Fruit fly (Drosophila melanogaster) Kc167 (cell line): ENCODE results near the gene CG15563.

Source experiments
- Sin3A ChIP-seq: fragments of >200 bp; optimal IDR thresholded peaks from 2 replicates; lab custom pipeline; 2018; ENCODE audit warnings: missing external identifiers
- h ChIP-seq: fragments of >200 bp; optimal IDR thresholded peaks from 3 replicates; lab custom pipeline; 2018; ENCODE audit warnings: missing external identifiers
- insv ChIP-seq: fragments of >200 bp; optimal IDR thresholded peaks from 3 replicates; lab custom pipeline; 2018; ENCODE audit warnings: missing external identifiers
- psq ChIP-seq: fragments of >200 bp; optimal IDR thresholded peaks from 2 replicates; lab custom pipeline; 2017; ENCODE audit warnings: missing external identifiers
- ttk ChIP-seq: sonication (Bioruptor generic); optimal IDR thresholded peaks from 2 replicates; lab custom pipeline; 2017; ENCODE audit warnings: missing external identifiers

dm6 chr3R:31250426-31251034 lies 18.4 kb upstream of the CG15563 start:
- no peak for TF ChIP-seq h
- TF ChIP-seq insv (lab: Kevin White, UChicago), result no peak
- no peak for TF ChIP-seq psq (lab: Kevin White, UChicago)
- no peak for TF ChIP-seq Sin3A (lab: Kevin White, UChicago)
- no peak for TF ChIP-seq ttk (lab: Kevin White, UChicago)
